Fruit fly (Drosophila melanogaster): ENCODE data around the gene CG10132.

The CG10132 gene

DNA sequence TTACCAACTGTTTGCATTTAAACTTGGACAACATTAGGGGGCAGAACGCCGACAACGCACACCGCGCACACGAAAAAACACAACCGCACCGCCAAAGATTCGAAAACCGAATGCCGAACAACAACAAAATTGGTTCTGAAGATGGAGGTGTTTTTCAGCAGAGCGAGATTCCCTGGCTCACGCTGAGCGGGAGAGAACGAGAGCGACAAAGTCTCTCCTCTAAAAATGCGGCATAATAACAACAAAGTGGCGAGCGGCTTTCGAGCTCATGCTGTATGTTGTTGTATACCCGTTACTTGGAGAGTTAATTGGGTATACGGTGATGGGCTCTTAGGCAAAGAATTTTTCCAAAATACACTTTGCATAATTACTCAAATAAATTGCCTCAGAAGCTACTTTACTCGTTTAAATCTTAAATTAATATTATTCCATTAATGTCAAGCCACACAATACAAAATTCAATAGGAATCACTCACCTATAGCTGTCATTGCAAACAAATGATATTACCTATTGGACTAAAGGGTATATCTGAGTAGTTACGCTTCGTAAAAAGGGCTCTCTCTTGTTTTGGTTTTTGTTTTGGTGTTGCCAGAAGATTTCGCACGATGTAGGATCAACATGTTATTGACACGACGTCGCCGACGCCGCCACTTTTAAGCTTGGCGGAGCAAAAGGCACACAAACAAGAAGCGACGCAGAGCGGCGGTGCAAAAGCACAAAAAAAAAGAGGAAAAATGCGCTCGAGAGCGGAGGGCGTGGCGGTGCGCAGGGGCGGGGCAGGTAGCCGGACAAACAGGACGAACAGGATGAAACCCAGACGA, 54.1 kb downstream of the CG10132 start:
- peak; percentile 96 for TF ChIP-seq Sox14 (GFP tag; optimal IDR thresholded peaks at IDR 0.05)
- peak; percentile 90 for TF ChIP-seq spab (GFP tag; optimal IDR thresholded peaks at IDR 0.05)
- TF ChIP-seq Eip75B (GFP tag; optimal IDR thresholded peaks at IDR 0.05): peak; percentile 95
- peak; percentile 98 for TF ChIP-seq svp (GFP tag)
- peak; percentile 91 for TF ChIP-seq cyc (GFP tag; optimal IDR thresholded peaks at IDR 0.05)
- peak; percentile 93 for TF ChIP-seq Hr4 (GFP tag; optimal IDR thresholded peaks at IDR 0.05)
- TF ChIP-seq CG3919 (GFP tag; optimal IDR thresholded peaks at IDR 0.05): peak; percentile 93
- TF ChIP-seq CG8632 (GFP tag; optimal IDR thresholded peaks at IDR 0.05): peak; percentile 93
- peak; percentile 59 for TF ChIP-seq fkh (GFP tag; optimal IDR thresholded peaks at IDR 0.05)
- peak; percentile 87 for TF ChIP-seq CG34406 (GFP tag; optimal IDR thresholded peaks at IDR 0.05)
- TF ChIP-seq OdsH (GFP tag; optimal IDR thresholded peaks at IDR 0.05): peak; percentile 96
- TF ChIP-seq eg (GFP tag; IDR thresholded peaks at IDR 0.05): peak; percentile 73
- TF ChIP-seq dac (GFP tag; optimal IDR thresholded peaks at IDR 0.05): peak; percentile 85
- TF ChIP-seq CG31627 (GFP tag; optimal IDR thresholded peaks at IDR 0.05): peak; percentile 94
- peak; percentile 77 to 90 for TF ChIP-seq salr (GFP tag; optimal IDR thresholded peaks at IDR 0.05)
- TF ChIP-seq CG3032 (tag; optimal IDR thresholded peaks at IDR 0.05): peak; percentile 95
- TF ChIP-seq vri (GFP tag; optimal IDR thresholded peaks at IDR 0.05): peak; percentile 89
- peak; percentile 82 for TF ChIP-seq CG7368 (GFP tag; optimal IDR thresholded peaks at IDR 0.05)
- TF ChIP-seq fd59A (GFP tag; optimal IDR thresholded peaks at IDR 0.05): peak; percentile 93
- TF ChIP-seq Met (GFP tag; optimal IDR thresholded peaks at IDR 0.05): peak; percentile 97
- peak; percentile 84 for TF ChIP-seq Sox15 (GFP tag; optimal IDR thresholded peaks at IDR 0.05)
- TF ChIP-seq CG11902 (GFP tag; optimal IDR thresholded peaks at IDR 0.05): peak; percentile 86
- TF ChIP-seq CG15336 (GFP tag; IDR thresholded peaks at IDR 0.05): peak; percentile 88
- peak; percentile 91 for TF ChIP-seq achi (GFP tag; optimal IDR thresholded peaks at IDR 0.05)
- peak; percentile 81 for TF ChIP-seq Blimp-1 (GFP tag; optimal IDR thresholded peaks at IDR 0.05)
- TF ChIP-seq Eip93F (GFP tag; optimal IDR thresholded peaks at IDR 0.05): peak; percentile 90
- peak; percentile 79 for TF ChIP-seq CG6854 (GFP tag; optimal IDR thresholded peaks at IDR 0.05)
- peak; percentile 85 for TF ChIP-seq CG1621 (tag; optimal IDR thresholded peaks at IDR 0.05)
- peak; percentile 96 for TF ChIP-seq esn (GFP tag; optimal IDR thresholded peaks at IDR 0.05)
- peak; percentile 94 for TF ChIP-seq Hr39 (GFP tag; optimal IDR thresholded peaks at IDR 0.05)
- peak; percentile 52; the same call in 1 of the 2 replicates for TF ChIP-seq CG11294 (GFP tag; IDR thresholded peaks at IDR 0.05)
- peak; percentile 88 for TF ChIP-seq CG6276 (GFP tag; optimal IDR thresholded peaks at IDR 0.05)
- TF ChIP-seq ss (GFP tag; optimal IDR thresholded peaks at IDR 0.05): peak; percentile 91 to 93
- TF ChIP-seq Lpt (GFP tag; optimal IDR thresholded peaks at IDR 0.05): peak; percentile 94
- TF ChIP-seq pdm3 (GFP tag; optimal IDR thresholded peaks at IDR 0.05): peak; percentile 96
- peak; percentile 97 for TF ChIP-seq dsx (GFP tag; optimal IDR thresholded peaks at IDR 0.05; ENCODE audit: poor library complexity, severe bottlenecking)
- peak; percentile 92 for TF ChIP-seq CG6808 (GFP tag; optimal IDR thresholded peaks at IDR 0.05)
- peak; percentile 94 for TF ChIP-seq acj6 (GFP tag; optimal IDR thresholded peaks at IDR 0.05)
- peak; percentile 94 for TF ChIP-seq Sox102F (GFP tag; optimal IDR thresholded peaks at IDR 0.05)
- peak; percentile 97 for TF ChIP-seq CG32006 (GFP tag; optimal IDR thresholded peaks at IDR 0.05)
- TF ChIP-seq CG6163 (GFP tag; IDR thresholded peaks at IDR 0.05): peak; percentile 74
- TF ChIP-seq Smox (GFP tag; optimal IDR thresholded peaks at IDR 0.05): peak; percentile 93
- peak; percentile 86 for TF ChIP-seq CG16779 (tag; optimal IDR thresholded peaks at IDR 0.05)
- TF ChIP-seq Ets96B (tag; optimal IDR thresholded peaks at IDR 0.05): peak; percentile 94
- peak; percentile 40 for TF ChIP-seq fd85E (GFP tag; optimal IDR thresholded peaks at IDR 0.05)
- peak; percentile 86 for TF ChIP-seq net (GFP tag; optimal IDR thresholded peaks at IDR 0.05)
- TF ChIP-seq CG9139 (GFP tag; optimal IDR thresholded peaks at IDR 0.05): peak; percentile 84
- TF ChIP-seq CG6792 (GFP tag; optimal IDR thresholded peaks at IDR 0.05): peak; percentile 91
- no peak for TF ChIP-seq Hr38 (GFP tag; optimal IDR thresholded peaks at IDR 0.05)
- TF ChIP-seq topi (GFP tag; optimal IDR thresholded peaks at IDR 0.05): peak; percentile 96
